Worm (Caenorhabditis elegans) whole organism, mixed stage, embryonic: ENCODE measurements around the gene K02D3.2.
A peak's percentile ranks its signal among the peaks of the same experiment; 100 is the strongest.

ENCODE experiments used
- M03D4.4 ChIP-seq: sonication (generic microtip); optimal IDR thresholded peaks from 2 replicates; lab custom pipeline; 2017; ENCODE audit warnings: mild to moderate bottlenecking, missing genetic modification characterization, missing compliant biosample characterization
- bed-3 ChIP-seq: fragments of 200-800 bp; sonication (Bioruptor generic); optimal IDR thresholded peaks from 3 replicates; lab custom pipeline; 2018; ENCODE audit warnings: mild to moderate bottlenecking, missing genetic modification characterization, moderate library complexity, missing compliant biosample characterization
- blmp-1 ChIP-seq: fragments of 150-350 bp; optimal IDR thresholded peaks from 2 replicates; lab custom pipeline; 2014; ENCODE audit warnings: missing biosample characterization, missing genetic modification characterization
- ceh-43 ChIP-seq: fragments of 200-800 bp; sonication (Bioruptor generic); optimal IDR thresholded peaks from 2 replicates; lab custom pipeline; 2018; ENCODE audit warnings: mild to moderate bottlenecking, missing genetic modification characterization, moderate library complexity, missing compliant biosample characterization
- ces-1 ChIP-seq: fragments of 150-350 bp; optimal IDR thresholded peaks from 2 replicates; lab custom pipeline; 2014; ENCODE audit warnings: missing biosample characterization, missing genetic modification reagents, missing genetic modification characterization
- cnd-1 ChIP-seq: fragments of 200-800 bp; sonication (Bioruptor generic); optimal IDR thresholded peaks from 2 replicates; lab custom pipeline; 2018; ENCODE audit warnings: mild to moderate bottlenecking, missing genetic modification characterization, missing compliant biosample characterization
- drap-1 ChIP-seq: fragments of 200-800 bp; sonication (Bioruptor generic); optimal IDR thresholded peaks from 3 replicates; lab custom pipeline; 2018; ENCODE audit warnings: mild to moderate bottlenecking, missing genetic modification characterization, missing compliant biosample characterization
- elt-1 ChIP-seq: sonication (generic microtip); optimal IDR thresholded peaks from 2 replicates; lab custom pipeline; 2017; ENCODE audit warnings: missing genetic modification characterization, mild to moderate bottlenecking, missing compliant biosample characterization, antibody characterized with exemption, moderate library complexity, borderline replicate concordance; ENCODE audit not compliant: insufficient read depth
- elt-3 ChIP-seq: fragments of 150-350 bp; optimal IDR thresholded peaks from 2 replicates; lab custom pipeline; 2014; ENCODE audit warnings: missing biosample characterization, missing genetic modification characterization
- ham-2 ChIP-seq: fragments of 200-800 bp; sonication (Bioruptor generic); optimal IDR thresholded peaks from 2 replicates; lab custom pipeline; 2018; ENCODE audit warnings: mild to moderate bottlenecking, missing genetic modification characterization, missing compliant biosample characterization
- hlh-1 ChIP-seq: fragments of 150-350 bp; optimal IDR thresholded peaks from 2 replicates; lab custom pipeline; 2014; ENCODE audit warnings: missing biosample characterization, missing genetic modification reagents, missing genetic modification characterization
- lin-13 ChIP-seq: fragments of 150-350 bp; optimal IDR thresholded peaks from 2 replicates; lab custom pipeline; 2014; ENCODE audit warnings: missing biosample characterization, missing genetic modification characterization
- lin-32 ChIP-seq: fragments of 200-800 bp; sonication (Bioruptor generic); optimal IDR thresholded peaks from 2 replicates; lab custom pipeline; 2018; ENCODE audit warnings: mild to moderate bottlenecking, missing genetic modification characterization, missing compliant biosample characterization
- lsy-2 ChIP-seq: fragments of 150-350 bp; optimal IDR thresholded peaks from 2 replicates; lab custom pipeline; 2014; ENCODE audit warnings: missing biosample characterization, missing genetic modification characterization
- mab-5 ChIP-seq: fragments of 150-350 bp; optimal IDR thresholded peaks from 2 replicates; lab custom pipeline; 2014; ENCODE audit warnings: missing biosample characterization, missing genetic modification characterization
- mep-1 ChIP-seq: fragments of 150-350 bp; optimal IDR thresholded peaks from 2 replicates; lab custom pipeline; 2017; ENCODE audit warnings: missing biosample characterization, missing genetic modification reagents, missing genetic modification characterization, inconsistent platforms
- mls-2 ChIP-seq: sonication (generic microtip); optimal IDR thresholded peaks from 2 replicates; lab custom pipeline; 2016; ENCODE audit warnings: mild to moderate bottlenecking, missing genetic modification characterization, moderate library complexity, missing compliant biosample characterization
- nhr-12 ChIP-seq: fragments of 150-350 bp; optimal IDR thresholded peaks from 2 replicates; lab custom pipeline; 2014; ENCODE audit warnings: missing biosample characterization, missing genetic modification characterization
- nhr-2 ChIP-seq: fragments of 150-350 bp; optimal IDR thresholded peaks from 2 replicates; lab custom pipeline; 2014; ENCODE audit warnings: missing biosample characterization, missing genetic modification characterization
- nhr-237 ChIP-seq: fragments of 150-350 bp; optimal IDR thresholded peaks from 2 replicates; lab custom pipeline; 2014; ENCODE audit warnings: missing biosample characterization, missing genetic modification characterization
- nhr-28 ChIP-seq: fragments of 150-350 bp; optimal IDR thresholded peaks from 2 replicates; lab custom pipeline; 2014; ENCODE audit warnings: missing biosample characterization, missing genetic modification characterization
- nhr-76 ChIP-seq: sonication (generic microtip); optimal IDR thresholded peaks from 2 replicates; lab custom pipeline; 2017; ENCODE audit warnings: missing biosample characterization, missing genetic modification characterization
- pha-4 ChIP-seq: fragments of 150-350 bp; optimal IDR thresholded peaks from 2 replicates; lab custom pipeline; 2018; ENCODE audit warnings: missing biosample characterization, missing genetic modification reagents, missing genetic modification characterization
- sem-2 ChIP-seq: fragments of 200-800 bp; sonication (Bioruptor generic); optimal IDR thresholded peaks from 2 replicates; lab custom pipeline; 2018; ENCODE audit warnings: mild to moderate bottlenecking, missing genetic modification characterization, missing compliant biosample characterization
- sptf-1 ChIP-seq: sonication (generic microtip); optimal IDR thresholded peaks from 2 replicates; lab custom pipeline; 2017; ENCODE audit warnings: mild to moderate bottlenecking, missing genetic modification characterization, moderate library complexity, missing compliant biosample characterization
- tbx-8 ChIP-seq: fragments of 200-800 bp; sonication (Bioruptor generic); optimal IDR thresholded peaks from 2 replicates; lab custom pipeline; 2018; ENCODE audit warnings: mild to moderate bottlenecking, missing genetic modification characterization, moderate library complexity, missing compliant biosample characterization
- unc-120 ChIP-seq: sonication (generic microtip); optimal IDR thresholded peaks from 2 replicates; lab custom pipeline; 2017; ENCODE audit warnings: missing genetic modification characterization, missing compliant biosample characterization; ENCODE audit not compliant: poor library complexity, severe bottlenecking
- unc-39 ChIP-seq: fragments of 150-350 bp; optimal IDR thresholded peaks from 2 replicates; lab custom pipeline; 2014; ENCODE audit warnings: missing biosample characterization, missing genetic modification characterization
- zip-8 ChIP-seq: fragments of 150-350 bp; optimal IDR thresholded peaks from 2 replicates; lab custom pipeline; 2014; ENCODE audit warnings: missing biosample characterization, missing genetic modification characterization
- ztf-11 ChIP-seq: fragments of 150-350 bp; optimal IDR thresholded peaks from 2 replicates; lab custom pipeline; 2014; ENCODE audit warnings: missing biosample characterization, missing genetic modification characterization

The K02D3.2 gene

ce11 chrX:13743371-13743770 is 31.6 kb upstream of the K02D3.2 start:
- TF ChIP-seq mep-1 (peak; percentile 1), pha-4 (tag; lab: Kevin White, UChicago) (peak; percentile 54), nhr-12 (tag; lab: Kevin White, UChicago) (no peak)

ce11 chrX:13739125-13739820 is 27.5 kb upstream of the K02D3.2 start:
- TF ChIP-seq drap-1 (GFP tag; lab: Kevin White, UChicago) (peak; percentile 29), pha-4 (tag; lab: Kevin White, UChicago) (no peak), cnd-1 (no peak), ces-1 (peak; percentile 84), hlh-1 (no peak), sptf-1 (peak; percentile 64), elt-1 (tag; lab: Kevin White, UChicago) (no peak), nhr-12 (tag; lab: Kevin White, UChicago) (no peak), zip-8 (no peak), nhr-76 (tag; lab: Kevin White, UChicago) (no peak), nhr-237 (tag; lab: Kevin White, UChicago) (no peak), ham-2 (GFP tag; lab: Kevin White, UChicago) (no peak), lin-32 (GFP tag; lab: Kevin White, UChicago) (no peak), blmp-1 (tag; lab: Kevin White, UChicago) (no peak), lsy-2 (tag; lab: Kevin White, UChicago) (no peak)

ce11 chrX:13736679-13737078 is 24.9 kb upstream of the K02D3.2 start:
- TF ChIP-seq nhr-28: no peak
- TF ChIP-seq elt-1 (tag; lab: Kevin White, UChicago): peak; percentile 76
- no peak for TF ChIP-seq hlh-1
- TF ChIP-seq ces-1: no peak

ce11 chrX:13730209-13730975 is 18.6 kb upstream of the K02D3.2 start:
- TF ChIP-seq unc-120 (peak; percentile 85), drap-1 (GFP tag; lab: Kevin White, UChicago) (peak; percentile 20), unc-39 (no peak), mls-2 (tag; lab: Kevin White, UChicago) (peak; percentile 29), lin-32 (GFP tag; lab: Kevin White, UChicago) (peak; percentile 17), sptf-1 (peak; percentile 29)

ce11 chrX:13729724-13730123 is 17.9 kb upstream of the K02D3.2 start:
- no peak for TF ChIP-seq ces-1
- TF ChIP-seq bed-3 (GFP tag; lab: Kevin White, UChicago): no peak
- TF ChIP-seq ceh-43 (GFP tag; lab: Kevin White, UChicago): no peak
- no peak for TF ChIP-seq mab-5 (tag; lab: Kevin White, UChicago)
- TF ChIP-seq drap-1 (GFP tag; lab: Kevin White, UChicago): no peak
- TF ChIP-seq mls-2 (tag; lab: Kevin White, UChicago): no peak
- no peak for TF ChIP-seq elt-3 (tag; lab: Kevin White, UChicago)
- no peak for TF ChIP-seq zip-8
- TF ChIP-seq tbx-8: no peak
- TF ChIP-seq ham-2 (GFP tag; lab: Kevin White, UChicago): no peak
- no peak for TF ChIP-seq blmp-1 (tag; lab: Kevin White, UChicago)
- TF ChIP-seq ztf-11 (tag; lab: Kevin White, UChicago): no peak
- TF ChIP-seq mep-1: no peak
- TF ChIP-seq lin-13 (tag; lab: Kevin White, UChicago): no peak
- no peak for TF ChIP-seq M03D4.4
- TF ChIP-seq sem-2 (GFP tag; lab: Kevin White, UChicago): no peak
- no peak for TF ChIP-seq pha-4 (tag; lab: Kevin White, UChicago)
- TF ChIP-seq nhr-237 (tag; lab: Kevin White, UChicago): no peak
- no peak for TF ChIP-seq nhr-2 (tag; lab: Kevin White, UChicago)
- TF ChIP-seq lin-32 (GFP tag; lab: Kevin White, UChicago): no peak
- TF ChIP-seq, all 35 proteins: peak for 0
